Worm (Caenorhabditis elegans) whole organism, early embryonic: ENCODE measurements around the gene C27B7.9.

Source experiments
- B0310.2 ChIP-seq: sonication (generic microtip); optimal IDR thresholded peaks from 2 replicates; lab custom pipeline; 2016; ENCODE audit warnings: mild to moderate bottlenecking, missing genetic modification characterization, missing compliant biosample characterization
- ama-1 ChIP-seq: fragments of 150-350 bp; optimal IDR thresholded peaks from 2 replicates; lab custom pipeline; 2014
- ceh-36 ChIP-seq: sonication (generic microtip); optimal IDR thresholded peaks from 2 replicates; lab custom pipeline; 2016; ENCODE audit warnings: missing genetic modification characterization, inconsistent platforms, missing compliant biosample characterization
- ets-7 ChIP-seq: sonication (generic microtip); optimal IDR thresholded peaks from 2 replicates; lab custom pipeline; 2016; ENCODE audit warnings: missing genotype, missing genetic modification characterization, missing compliant biosample characterization
- hmbx-1 ChIP-seq: sonication (generic microtip); optimal IDR thresholded peaks from 2 replicates; lab custom pipeline; 2016; ENCODE audit warnings: mild to moderate bottlenecking, missing genetic modification characterization, missing compliant biosample characterization
- pes-1 ChIP-seq: fragments of 200-800 bp; sonication (Bioruptor generic); IDR thresholded peaks from 2 replicates; pipeline ENCODE4 v1.3.6; 2022; ENCODE audit warnings: missing genetic modification reagents, missing genetic modification characterization, missing compliant biosample characterization
- scrt-1 ChIP-seq: fragments of 200-800 bp; sonication (Bioruptor generic); IDR thresholded peaks from 2 replicates; pipeline ENCODE4 v1.3.6; 2022; ENCODE audit warnings: missing genetic modification characterization, missing compliant biosample characterization
- sea-1 ChIP-seq: fragments of 200-800 bp; sonication (Bioruptor generic); conservative IDR thresholded peaks from 2 replicates; pipeline ENCODE4 v1.3.6; 2022; ENCODE audit warnings: missing genetic modification characterization, missing compliant biosample characterization

ce11 chrIV:8866092-8866491 lies 49.8 kb downstream of the C27B7.9 start:
- TF ChIP-seq scrt-1 (GFP tag; lab: Robert Waterston, UW) (no peak), ama-1 (lab: Kevin White, UChicago) (no peak), hmbx-1 (tag; lab: Kevin White, UChicago) (no peak), pes-1 (no peak), B0310.2 (tag; lab: Kevin White, UChicago) (no peak), ceh-36 (no peak), ets-7 (tag; lab: Kevin White, UChicago) (no peak), sea-1 (GFP tag; lab: Robert Waterston, UW) (no peak)
